Fruit fly (Drosophila melanogaster): ENCODE results near the gene spdi.

spdi gene

dm6 chrX:599727-600126, 20.3 kb downstream of the spdi start (continued):
- TF ChIP-seq Med (GFP tag) (peak; percentile 79), Ada2b (GFP tag; IDR thresholded peaks at IDR 0.05) (no peak), Rfx (GFP tag; IDR thresholded peaks at IDR 0.05) (0 out of 2 replicates have a peak, but pooled peaks have one; percentile 8), gcm2 (GFP tag; optimal IDR thresholded peaks at IDR 0.05) (no peak), slp2 (GFP tag; optimal IDR thresholded peaks at IDR 0.05) (no peak), NFAT (GFP tag; IDR thresholded peaks at IDR 0.05) (no peak), inv (GFP tag; IDR thresholded peaks at IDR 0.05; ENCODE audit: partially characterized antibody) (no peak), CG10654 (GFP tag; optimal IDR thresholded peaks at IDR 0.05) (no peak), Hr51 (GFP tag; optimal IDR thresholded peaks at IDR 0.05) (no peak), hb (GFP tag; IDR thresholded peaks at IDR 0.05; ENCODE audit: partially characterized antibody) (no peak), CG16863 (GFP tag; optimal IDR thresholded peaks at IDR 0.05) (no peak), wdn (GFP tag; IDR thresholded peaks at IDR 0.05) (no peak), CG3065 (GFP tag; optimal IDR thresholded peaks at IDR 0.05) (no peak), schlank (tag; optimal IDR thresholded peaks at IDR 0.05) (no peak), dm (GFP tag; optimal IDR thresholded peaks at IDR 0.05) (no peak), pum (GFP tag; optimal IDR thresholded peaks at IDR 0.05) (no peak), usp (GFP tag; optimal IDR thresholded peaks at IDR 0.05) (no peak), CG8281 (tag; optimal IDR thresholded peaks at IDR 0.05) (no peak), en (GFP tag; optimal IDR thresholded peaks at IDR 0.05) (no peak), CG18262 (tag; optimal IDR thresholded peaks at IDR 0.05) (no peak), chinmo (GFP tag; IDR thresholded peaks at IDR 0.05; ENCODE audit: partially characterized antibody) (peak; percentile 69; the same call in 2 of the 4 replicates), HLH4C (GFP tag; IDR thresholded peaks at IDR 0.05; ENCODE audit: partially characterized antibody) (no peak), CG13123 (GFP tag; optimal IDR thresholded peaks at IDR 0.05) (no peak), CG7963 (GFP tag; IDR thresholded peaks at IDR 0.05; ENCODE audit: partially characterized antibody) (no peak), CG8388 (GFP tag; optimal IDR thresholded peaks at IDR 0.05) (no peak), Fer1 (GFP tag; optimal IDR thresholded peaks at IDR 0.05) (no peak), H2.0 (GFP tag; IDR thresholded peaks at IDR 0.05) (no peak), pita (GFP tag; optimal IDR thresholded peaks at IDR 0.05) (no peak), wek (GFP tag; optimal IDR thresholded peaks at IDR 0.05) (no peak), jing (GFP tag; optimal IDR thresholded peaks at IDR 0.05) (no peak), ftz-f1 (GFP tag; optimal IDR thresholded peaks at IDR 0.05) (no peak), gce (GFP tag; IDR thresholded peaks at IDR 0.05) (no peak), Kr (GFP tag; optimal IDR thresholded peaks at IDR 0.05) (no peak), ssp (GFP tag; IDR thresholded peaks at IDR 0.05) (no peak), CG11093 (GFP tag; IDR thresholded peaks at IDR 0.05) (no peak), C15 (GFP tag; IDR thresholded peaks at IDR 0.05) (no peak), Ets97D (GFP tag; optimal IDR thresholded peaks at IDR 0.05) (no peak), luna (GFP tag; optimal IDR thresholded peaks at IDR 0.05) (no peak), Side (GFP tag; optimal IDR thresholded peaks at IDR 0.05) (no peak), Hsf (GFP tag; optimal IDR thresholded peaks at IDR 0.05) (no peak), GATAe (GFP tag; conservative IDR thresholded peaks at IDR 0.05) (peak; percentile 81), Ptx1 (GFP tag; IDR thresholded peaks at IDR 0.05) (no peak), Fer2 (tag; optimal IDR thresholded peaks at IDR 0.05) (no peak), gsb-n (tag; optimal IDR thresholded peaks at IDR 0.05) (no peak), CG1233 (GFP tag; optimal IDR thresholded peaks at IDR 0.05) (no peak), stc (GFP tag; IDR thresholded peaks at IDR 0.05) (no peak), Bteb2 (GFP tag; optimal IDR thresholded peaks at IDR 0.05) (no peak), ewg (GFP tag; optimal IDR thresholded peaks at IDR 0.05) (no peak), CG15696 (tag; optimal IDR thresholded peaks at IDR 0.05) (no peak), Atf3 (GFP tag; optimal IDR thresholded peaks at IDR 0.05) (no peak), CG7987 (GFP tag; optimal IDR thresholded peaks at IDR 0.05) (peak; percentile 84), CG6272 (GFP tag; IDR thresholded peaks at IDR 0.05) (no peak)
